Worm (Caenorhabditis elegans) whole organism, L4 larva: ENCODE data around the gene glc-3.

ENCODE experiments used
- D1046.2 ChIP-seq: fragments of 200-800 bp; sonication (Bioruptor generic); IDR thresholded peaks from 2 replicates; pipeline ENCODE4 v1.3.6; 2022; ENCODE audit warnings: missing genetic modification characterization, missing compliant biosample characterization
- F26F4.8 ChIP-seq: fragments of 200-800 bp; sonication (Bioruptor generic); conservative IDR thresholded peaks from 2 replicates; pipeline ENCODE4 v1.3.6; 2022; ENCODE audit warnings: missing genetic modification characterization, missing compliant biosample characterization
- F37D6.2 ChIP-seq: sonication (generic microtip); optimal IDR thresholded peaks from 2 replicates; lab custom pipeline; 2016; ENCODE audit warnings: mild to moderate bottlenecking, missing genetic modification characterization, missing compliant biosample characterization
- T20F7.1 ChIP-seq: fragments of 200-800 bp; sonication (Bioruptor generic); optimal IDR thresholded peaks from 2 replicates; lab custom pipeline; 2018; ENCODE audit warnings: mild to moderate bottlenecking, missing genetic modification characterization, missing compliant biosample characterization
- T26A8.4 ChIP-seq: fragments of 200-800 bp; sonication (Bioruptor generic); IDR thresholded peaks from 2 replicates; pipeline ENCODE4 v1.3.6; 2022; ENCODE audit warnings: missing genetic modification characterization, missing compliant biosample characterization
- aha-1 ChIP-seq: fragments of 150-350 bp; peaks from one replicate; lab custom pipeline; 2014; ENCODE audit warnings: missing biosample characterization, missing genetic modification characterization
- ceh-44 ChIP-seq: fragments of 200-800 bp; sonication (Bioruptor generic); IDR thresholded peaks from 2 replicates; pipeline ENCODE4 v1.3.6; 2022; ENCODE audit warnings: missing genetic modification reagents, missing genetic modification characterization, missing compliant biosample characterization
- ceh-62 ChIP-seq: sonication (generic microtip); optimal IDR thresholded peaks from 2 replicates; lab custom pipeline; 2017; ENCODE audit warnings: missing biosample characterization, missing genetic modification characterization
- ces-1 ChIP-seq: fragments of 150-350 bp; sonication (generic microtip); optimal IDR thresholded peaks from 4 replicates; lab custom pipeline; 2014; ENCODE audit warnings: missing biosample characterization, missing genetic modification reagents, missing genetic modification characterization
- cey-2 ChIP-seq: sonication (generic microtip); optimal IDR thresholded peaks from 3 replicates; lab custom pipeline; 2017; ENCODE audit warnings: missing genetic modification characterization, mild to moderate bottlenecking, missing compliant biosample characterization, antibody characterized with exemption, borderline replicate concordance; ENCODE audit not compliant: insufficient read depth
- daf-12 ChIP-seq: fragments of 150-350 bp; optimal IDR thresholded peaks from 2 replicates; lab custom pipeline; 2014; ENCODE audit warnings: missing biosample characterization, missing genetic modification reagents, missing genetic modification characterization
- daf-16 ChIP-seq, 3 experiments: sonication (generic microtip); optimal IDR thresholded peaks; 2 replicates each; lab custom pipeline; 2016 to 2017; ENCODE audit warnings: missing genetic modification characterization in 3 of 3, missing genetic modification reagents in 3 of 3, mild to moderate bottlenecking in 2 of 3, missing compliant biosample characterization in 2 of 3, missing biosample characterization in 1 of 3, moderate library complexity in 1 of 3
- dpl-1 ChIP-seq: fragments of 150-350 bp; optimal IDR thresholded peaks from 2 replicates; lab custom pipeline; 2014; ENCODE audit warnings: missing biosample characterization, missing genetic modification reagents, missing genetic modification characterization
- dve-1 ChIP-seq: sonication (generic microtip); optimal IDR thresholded peaks from 2 replicates; lab custom pipeline; 2017; ENCODE audit warnings: antibody characterized with exemption, mild to moderate bottlenecking, missing genetic modification characterization, missing compliant biosample characterization; ENCODE audit not compliant: insufficient read depth
- fos-1 ChIP-seq: fragments of 150-350 bp; optimal IDR thresholded peaks from 2 replicates; lab custom pipeline; 2014; ENCODE audit warnings: missing biosample characterization, missing genetic modification characterization
- lin-1 ChIP-seq: fragments of 200-800 bp; sonication (Bioruptor generic); IDR thresholded peaks from 2 replicates; pipeline ENCODE4 v1.3.6; 2022; ENCODE audit warnings: missing genetic modification reagents, missing genetic modification characterization, missing compliant biosample characterization
- lin-13 ChIP-seq: fragments of 150-350 bp; optimal IDR thresholded peaks from 2 replicates; lab custom pipeline; 2014; ENCODE audit warnings: missing biosample characterization, missing genetic modification reagents, missing genetic modification characterization
- lir-3 ChIP-seq: sonication (generic microtip); optimal IDR thresholded peaks from 2 replicates; lab custom pipeline; 2016; ENCODE audit warnings: mild to moderate bottlenecking, missing genetic modification characterization, missing compliant biosample characterization
- lsy-2 ChIP-seq, 2 experiments: fragments of 150-350 bp in 1 of 2; sonication (generic microtip) in 1 of 2; optimal IDR thresholded peaks; 2 replicates each; lab custom pipeline; 2014 to 2017; ENCODE audit warnings: missing biosample characterization in 2 of 2, missing genetic modification characterization in 2 of 2
- mdl-1 ChIP-seq, 2 experiments: fragments of 150-350 bp in 1 of 2; sonication (generic microtip) in 1 of 2; optimal IDR thresholded peaks; 2 replicates each; lab custom pipeline; 2014 to 2017; ENCODE audit warnings: missing biosample characterization in 2 of 2, missing genetic modification characterization in 2 of 2
- mes-2 ChIP-seq: sonication (generic microtip); optimal IDR thresholded peaks from 2 replicates; lab custom pipeline; 2016; ENCODE audit warnings: missing genotype, mild to moderate bottlenecking, missing genetic modification characterization, missing compliant biosample characterization; ENCODE audit not compliant: poor library complexity, severe bottlenecking
- mxl-3 ChIP-seq: fragments of 200-800 bp; sonication (Bioruptor generic); optimal IDR thresholded peaks from 2 replicates; lab custom pipeline; 2018; ENCODE audit warnings: mild to moderate bottlenecking, missing genetic modification characterization, missing compliant biosample characterization
- nhr-10 ChIP-seq: fragments of 150-350 bp; optimal IDR thresholded peaks from 2 replicates; lab custom pipeline; 2014; ENCODE audit warnings: missing biosample characterization, missing genetic modification characterization
- nhr-102 ChIP-seq: sonication (generic microtip); optimal IDR thresholded peaks from 2 replicates; lab custom pipeline; 2016; ENCODE audit warnings: mild to moderate bottlenecking, missing genetic modification characterization, moderate library complexity, missing compliant biosample characterization
- nhr-11 ChIP-seq: fragments of 150-350 bp; optimal IDR thresholded peaks from 2 replicates; lab custom pipeline; 2014; ENCODE audit warnings: missing biosample characterization, missing genetic modification characterization
- nhr-111 ChIP-seq: fragments of 200-800 bp; sonication (Bioruptor generic); optimal IDR thresholded peaks from 2 replicates; lab custom pipeline; 2018; ENCODE audit warnings: mild to moderate bottlenecking, missing genetic modification characterization, missing compliant biosample characterization
- nhr-237 ChIP-seq: sonication (generic microtip); optimal IDR thresholded peaks from 2 replicates; lab custom pipeline; 2017; ENCODE audit warnings: missing biosample characterization, missing genetic modification characterization
- nhr-25 ChIP-seq: sonication (generic microtip); optimal IDR thresholded peaks from 2 replicates; lab custom pipeline; 2017; ENCODE audit warnings: missing genetic modification characterization, mild to moderate bottlenecking, missing compliant biosample characterization, antibody characterized with exemption, moderate library complexity, borderline replicate concordance; ENCODE audit not compliant: insufficient read depth
- nhr-28 ChIP-seq: fragments of 150-350 bp; optimal IDR thresholded peaks from 2 replicates; lab custom pipeline; 2014; ENCODE audit warnings: missing biosample characterization, missing genetic modification characterization
- nhr-76 ChIP-seq: fragments of 150-350 bp; optimal IDR thresholded peaks from 2 replicates; lab custom pipeline; 2014; ENCODE audit warnings: missing biosample characterization, missing genetic modification characterization
- nhr-77 ChIP-seq: fragments of 150-350 bp; optimal IDR thresholded peaks from 2 replicates; lab custom pipeline; 2014; ENCODE audit warnings: missing biosample characterization, missing genetic modification characterization
- php-3 ChIP-seq: fragments of 200-800 bp; sonication (Bioruptor generic); IDR thresholded peaks from 2 replicates; pipeline ENCODE4 v1.3.6; 2022; ENCODE audit warnings: missing genetic modification reagents, missing genetic modification characterization, missing compliant biosample characterization
- pqm-1 ChIP-seq: sonication (generic microtip); optimal IDR thresholded peaks from 2 replicates; lab custom pipeline; 2017; ENCODE audit warnings: missing biosample characterization, missing genetic modification characterization
- rbr-2 ChIP-seq: sonication (generic microtip); optimal IDR thresholded peaks from 2 replicates; lab custom pipeline; 2016; ENCODE audit warnings: missing genotype, missing genetic modification characterization, missing compliant biosample characterization
- sdz-12 ChIP-seq: fragments of 200-800 bp; sonication (Bioruptor generic); optimal IDR thresholded peaks from 2 replicates; lab custom pipeline; 2018; ENCODE audit warnings: mild to moderate bottlenecking, missing genetic modification characterization, missing compliant biosample characterization
- snpc-1.2 ChIP-seq: fragments of 200-800 bp; sonication (Bioruptor generic); IDR thresholded peaks from 2 replicates; pipeline ENCODE4 v1.3.6; 2022; ENCODE audit warnings: missing genetic modification reagents, missing genetic modification characterization, missing compliant biosample characterization
- unc-130 ChIP-seq: sonication (generic microtip); optimal IDR thresholded peaks from 2 replicates; lab custom pipeline; 2016; ENCODE audit warnings: missing genetic modification reagents, missing genetic modification characterization, missing compliant biosample characterization
- zag-1 ChIP-seq: fragments of 150-350 bp; optimal IDR thresholded peaks from 2 replicates; lab custom pipeline; 2014; ENCODE audit warnings: missing biosample characterization, missing genetic modification characterization
- zfp-3 ChIP-seq: fragments of 200-800 bp; sonication (Bioruptor generic); conservative IDR thresholded peaks from 2 replicates; pipeline ENCODE4 v1.3.6; 2022; ENCODE audit warnings: missing genetic modification reagents, missing genetic modification characterization, missing compliant biosample characterization
- zip-11 ChIP-seq: fragments of 200-800 bp; sonication (Bioruptor generic); IDR thresholded peaks from 2 replicates; pipeline ENCODE4 v1.3.6; 2022; ENCODE audit warnings: missing genetic modification characterization, missing compliant biosample characterization
- zip-2 ChIP-seq: fragments of 150-350 bp; optimal IDR thresholded peaks from 2 replicates; lab custom pipeline; 2014; ENCODE audit warnings: missing biosample characterization, missing genetic modification characterization
- ztf-11 ChIP-seq: fragments of 150-350 bp; optimal IDR thresholded peaks from 2 replicates; lab custom pipeline; 2014; ENCODE audit warnings: missing biosample characterization, missing genetic modification characterization

glc-3 gene

ce11 chrV:5490205-5490604 lies 36.7 kb upstream of the glc-3 start, which contains the start of gene T05C3.6:
Gene T05C3.6 (plus strand): TSS chrV:5490445.
- TF ChIP-seq zfp-3: no peak
- TF ChIP-seq mdl-1 (tag; optimal IDR thresholded peaks at IDR 0.05; lab: Kevin White, UChicago): peak in 1 of 2 experiments; percentile 64
- peak; percentile 57 for TF ChIP-seq mxl-3 (GFP tag; lab: Kevin White, UChicago)
- no peak for TF ChIP-seq nhr-11 (tag; lab: Kevin White, UChicago)
- TF ChIP-seq nhr-28 (tag; lab: Kevin White, UChicago): peak; percentile 66
- TF ChIP-seq pqm-1 (tag; lab: Kevin White, UChicago): peak; percentile 94
- TF ChIP-seq php-3: 0 out of 2 replicates have a peak, but pooled peaks have one; percentile 51
- TF ChIP-seq zip-2 (tag; lab: Kevin White, UChicago): no peak
- no peak for TF ChIP-seq daf-16 (GFP tag; optimal IDR thresholded peaks at IDR 0.05; lab: Kevin White, UChicago)
- TF ChIP-seq daf-16 (tag; optimal IDR thresholded peaks at IDR 0.05; lab: Kevin White, UChicago): peak; percentile 84
- no peak for TF ChIP-seq dve-1 (tag; lab: Kevin White, UChicago)
- TF ChIP-seq zag-1 (tag; lab: Kevin White, UChicago): no peak
- TF ChIP-seq T20F7.1 (GFP tag; lab: Kevin White, UChicago): no peak
- no peak for TF ChIP-seq ztf-11 (tag; lab: Kevin White, UChicago)

- no peak for TF ChIP-seq snpc-1.2 (GFP tag; lab: Robert Waterston, UW)
- TF ChIP-seq mxl-3 (GFP tag; lab: Kevin White, UChicago): no peak
- TF ChIP-seq php-3: no peak
- no peak for TF ChIP-seq nhr-77 (tag; lab: Kevin White, UChicago)
- TF ChIP-seq nhr-76 (tag; lab: Kevin White, UChicago): no peak
- TF ChIP-seq nhr-28 (tag; lab: Kevin White, UChicago): no peak
- no peak for TF ChIP-seq nhr-25 (tag; lab: Kevin White, UChicago)
- TF ChIP-seq nhr-102: no peak
- no peak for TF ChIP-seq nhr-111
- no peak for TF ChIP-seq cey-2
- TF ChIP-seq fos-1 (tag; lab: Kevin White, UChicago): no peak
- no peak for TF ChIP-seq unc-130 (GFP tag; lab: Kevin White, UChicago)
Observed at ce11 chrV:5488766-5489165, 35.3 kb upstream of the glc-3 start, which contains the start of gene grl-18. Gene grl-18 (minus strand): TSS chrV:5488866.

ce11 chrV:5487180-5487579 lies 33.7 kb upstream of the glc-3 start:
- peak; percentile 92 for TF ChIP-seq aha-1
- no peak for TF ChIP-seq cey-2
- TF ChIP-seq nhr-10 (tag; lab: Kevin White, UChicago): no peak
- TF ChIP-seq zip-11: no peak

- TF ChIP-seq lin-13 (GFP tag; lab: Kevin White, UChicago) (no peak), aha-1 (no peak), mes-2 (tag; lab: Kevin White, UChicago) (no peak), ceh-44 (no peak), sdz-12 (GFP tag; lab: Kevin White, UChicago) (no peak), daf-12 (tag; lab: Kevin White, UChicago) (no peak), D1046.2 (GFP tag; lab: Robert Waterston, UW) (no peak), T26A8.4 (GFP tag; lab: Robert Waterston, UW) (no peak), F26F4.8 (GFP tag; lab: Robert Waterston, UW) (no peak), ztf-11 (tag; lab: Kevin White, UChicago) (no peak), lir-3 (tag; lab: Kevin White, UChicago) (no peak), F37D6.2 (tag; lab: Kevin White, UChicago) (no peak), ceh-62 (no peak), ces-1 (GFP tag; lab: Kevin White, UChicago) (no peak), nhr-237 (tag; lab: Kevin White, UChicago) (no peak), lin-1 (GFP tag; lab: Robert Waterston, UW) (no peak), dpl-1 (no peak), rbr-2 (no peak), lsy-2 (tag; optimal IDR thresholded peaks at IDR 0.05; lab: Kevin White, UChicago) (no peak)
Observed at ce11 chrV:5484866-5485265, 31.4 kb upstream of the glc-3 start, which contains the start of gene srg-65. Gene srg-65 (minus strand): TSS chrV:5484966.
